Worm (Caenorhabditis elegans) whole organism, L4/young adult: Measurements from ENCODE around the gene zip-3.

ENCODE experiments used
- W03F9.2 ChIP-seq: fragments of 150-350 bp; optimal IDR thresholded peaks from 2 replicates; lab custom pipeline; 2014; ENCODE audit warnings: missing biosample characterization, missing genetic modification characterization
- dao-5 ChIP-seq: sonication (generic microtip); optimal IDR thresholded peaks from 2 replicates; lab custom pipeline; 2016; ENCODE audit warnings: missing genotype, missing genetic modification characterization, moderate library complexity, missing compliant biosample characterization
- him-1 ChIP-seq: sonication (generic microtip); optimal IDR thresholded peaks from 2 replicates; lab custom pipeline; 2016; ENCODE audit warnings: missing genotype, missing genetic modification reagents, missing genetic modification characterization, missing compliant biosample characterization

ce11 chrII:13919100-13919499 lies 38.2 kb downstream of the zip-3 start:
- TF ChIP-seq him-1 (tag; lab: Kevin White, UChicago) (no peak), W03F9.2 (no peak), dao-5 (no peak)
